Fruit fly (Drosophila melanogaster): ENCODE measurements around the gene Snx21.

DNA sequence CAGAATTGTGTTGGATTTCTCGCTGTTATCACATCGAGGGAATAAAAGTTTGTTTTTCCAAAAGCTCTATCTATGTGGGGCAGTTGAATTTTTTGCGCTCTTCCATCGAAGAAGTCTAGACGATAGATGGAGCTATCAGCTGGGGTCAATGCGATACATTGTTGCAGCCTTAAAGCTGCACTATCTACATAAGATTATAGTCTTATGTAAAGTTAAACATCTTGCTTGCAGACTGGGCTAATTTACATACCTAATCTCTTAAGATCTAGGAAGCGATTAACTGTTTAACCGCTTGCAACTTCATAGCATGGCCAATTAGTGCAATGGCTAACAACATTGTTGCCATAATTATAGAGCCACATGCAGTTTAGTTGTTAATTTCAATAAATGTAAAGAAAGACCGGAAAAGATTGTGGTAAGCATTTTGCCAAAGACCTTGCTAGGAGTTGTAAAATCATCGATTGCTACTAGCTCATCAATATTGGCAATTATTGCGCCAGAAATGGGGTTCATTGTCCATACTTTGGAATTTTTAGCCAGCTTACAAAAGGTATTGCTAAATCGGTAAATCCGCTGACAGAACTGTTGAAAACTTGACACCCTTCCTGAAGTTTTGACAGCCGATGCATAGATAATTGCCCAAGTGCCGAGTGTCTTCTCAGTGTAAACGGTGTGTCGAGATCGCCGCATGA, 33.2 kb downstream of the Snx21 start:
- TF ChIP-seq CG10348 (GFP tag; IDR thresholded peaks at IDR 0.05) (no peak), CG12605 (GFP tag; IDR thresholded peaks at IDR 0.05) (no peak), EcR (GFP tag; optimal IDR thresholded peaks at IDR 0.05) (no peak), D1 (tag; optimal IDR thresholded peaks at IDR 0.05) (no peak), CG34367 (tag; optimal IDR thresholded peaks at IDR 0.05) (no peak), CG9948 (tag; optimal IDR thresholded peaks at IDR 0.05) (no peak), rn (GFP tag; IDR thresholded peaks at IDR 0.05) (no peak), Pif1A (GFP tag; optimal IDR thresholded peaks at IDR 0.05) (no peak), CG32121 (GFP tag; IDR thresholded peaks at IDR 0.05) (no peak), CG14655 (GFP tag; optimal IDR thresholded peaks at IDR 0.05) (no peak), CG4496 (GFP tag; IDR thresholded peaks at IDR 0.05) (no peak)

All from whole organism, pupa.